Worm (Caenorhabditis elegans) whole organism, midembryonic: Measurements from ENCODE around the gene F08A7.1.

Source experiments
- ref-1 ChIP-seq: fragments of 200-800 bp; sonication (Bioruptor generic); conservative IDR thresholded peaks from 2 replicates; pipeline ENCODE4 v1.3.6; 2022; ENCODE audit warnings: missing genetic modification reagents, missing genetic modification characterization, missing compliant biosample characterization
- tab-1 ChIP-seq: fragments of 200-800 bp; sonication (Bioruptor generic); IDR thresholded peaks from 2 replicates; pipeline ENCODE4 v1.3.6; 2022; ENCODE audit warnings: missing genetic modification characterization, missing compliant biosample characterization
- ztf-29 ChIP-seq: fragments of 200-800 bp; sonication (Bioruptor generic); IDR thresholded peaks from 2 replicates; pipeline ENCODE4 v1.3.6; 2022; ENCODE audit warnings: missing genetic modification reagents, missing genetic modification characterization, missing compliant biosample characterization

- no peak for TF ChIP-seq ref-1 (GFP tag; lab: Robert Waterston, UW)
- no peak for TF ChIP-seq tab-1 (GFP tag; lab: Robert Waterston, UW)
- TF ChIP-seq ztf-29 (GFP tag; lab: Robert Waterston, UW) = no peak
Observed at ce11 chrIV:17442503-17442902, 2.1 kb downstream of the F08A7.1 start, which contains the start of gene F11E6.11.
